Worm (Caenorhabditis elegans) whole organism, L2 larva: ENCODE data around the gene phf-32.

ENCODE experiments used
- ama-1 ChIP-seq: fragments of 150-350 bp; optimal IDR thresholded peaks from 2 replicates; lab custom pipeline; 2018; ENCODE audit warnings: inconsistent platforms
- egl-27 ChIP-seq: sonication (generic microtip); optimal IDR thresholded peaks from 3 replicates; lab custom pipeline; 2017; ENCODE audit warnings: missing biosample characterization, missing genetic modification reagents, missing genetic modification characterization
- lin-39 ChIP-seq: fragments of 150-350 bp; optimal IDR thresholded peaks from 2 replicates; lab custom pipeline; 2014; ENCODE audit warnings: missing biosample characterization, missing genetic modification reagents, missing genetic modification characterization
- nhr-11 ChIP-seq: fragments of 150-350 bp; optimal IDR thresholded peaks from 2 replicates; lab custom pipeline; 2014; ENCODE audit warnings: missing biosample characterization, missing genetic modification characterization
- sem-4 ChIP-seq: fragments of 150-350 bp; optimal IDR thresholded peaks from 2 replicates; lab custom pipeline; 2014; ENCODE audit warnings: missing biosample characterization, missing genetic modification reagents, missing genetic modification characterization
- sma-3 ChIP-seq: sonication (generic microtip); optimal IDR thresholded peaks from 2 replicates; lab custom pipeline; 2016; ENCODE audit warnings: missing genetic modification reagents, missing genetic modification characterization, missing compliant biosample characterization
- unc-39 ChIP-seq: fragments of 150-350 bp; optimal IDR thresholded peaks from 2 replicates; lab custom pipeline; 2014; ENCODE audit warnings: missing biosample characterization, missing genetic modification characterization
- ztf-4 ChIP-seq: fragments of 150-350 bp; optimal IDR thresholded peaks from 2 replicates; lab custom pipeline; 2014; ENCODE audit warnings: missing biosample characterization, missing genetic modification characterization

DNA sequence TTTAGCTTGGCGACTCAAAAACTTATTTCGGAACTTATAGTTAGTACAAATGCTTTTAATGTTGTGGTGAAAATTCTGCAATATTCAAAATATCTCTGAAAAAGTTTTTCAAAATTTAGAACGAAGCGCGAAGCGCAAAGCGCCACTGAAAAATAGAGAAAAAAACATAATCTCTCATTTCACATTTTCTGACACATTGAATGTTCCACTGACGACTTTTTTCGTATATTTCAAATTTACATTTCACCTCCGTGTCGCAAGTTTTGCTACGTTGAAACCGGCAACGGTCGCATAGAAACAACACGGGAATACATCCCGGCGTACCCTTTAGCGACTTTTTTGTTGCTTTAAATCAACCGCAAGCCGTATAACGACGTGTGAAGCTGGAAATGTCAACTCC is 41.7 kb downstream of the phf-32 start, which contains the start of gene F42F12.14:
- no peak for TF ChIP-seq sem-4 (tag; lab: Kevin White, UChicago)
- TF ChIP-seq nhr-11 = no peak
- no peak for TF ChIP-seq egl-27 (tag; lab: Kevin White, UChicago)
- TF ChIP-seq sma-3 (GFP tag; lab: Kevin White, UChicago) = no peak
- no peak for TF ChIP-seq ama-1
- no peak for TF ChIP-seq lin-39 (tag; lab: Kevin White, UChicago)
- TF ChIP-seq unc-39 (tag; lab: Kevin White, UChicago) = no peak
- no peak for TF ChIP-seq ztf-4 (tag; lab: Kevin White, UChicago)
